Fruit fly (Drosophila melanogaster) whole organism, embryonic: Measurements from ENCODE around the gene sif.

Source experiments
- Atf-2 ChIP-seq: fragments of 200-800 bp; sonication (Bioruptor generic); optimal IDR thresholded peaks from 2 replicates; lab custom pipeline; 2016; ENCODE audit warnings: missing biosample characterization, missing genetic modification characterization
- Blimp-1 ChIP-seq: fragments of 200-800 bp; sonication (Bioruptor generic); optimal IDR thresholded peaks from 3 replicates; lab custom pipeline; 2018; ENCODE audit warnings: missing biosample characterization, missing genetic modification characterization, mild to moderate bottlenecking, moderate library complexity, missing genetic modification reagents
- CG10321 ChIP-seq: fragments of 200-800 bp; sonication (Bioruptor generic); IDR thresholded peaks from 2 replicates; pipeline ENCODE4 v1.3.6; 2022; ENCODE audit warnings: missing biosample characterization, missing genetic modification characterization
- CG11093 ChIP-seq: fragments of 200-800 bp; sonication (Bioruptor generic); IDR thresholded peaks from 3 replicates; pipeline ENCODE4 v1.3.6; 2022; ENCODE audit warnings: missing biosample characterization, missing genetic modification characterization
- CG11398 ChIP-seq: fragments of 200-800 bp; sonication (Bioruptor generic); optimal IDR thresholded peaks from 2 replicates; lab custom pipeline; 2016; ENCODE audit warnings: missing biosample characterization, missing genetic modification characterization
- CG11456 ChIP-seq: fragments of 200-800 bp; sonication (Bioruptor generic); IDR thresholded peaks from 3 replicates; pipeline ENCODE4 v1.3.6; 2022; ENCODE audit warnings: missing biosample characterization, missing genetic modification characterization
- CG12219 ChIP-seq: fragments of 200-800 bp; sonication (Bioruptor generic); optimal IDR thresholded peaks from 3 replicates; lab custom pipeline; 2018; ENCODE audit warnings: missing biosample characterization, mild to moderate bottlenecking, missing genetic modification characterization
- CG14860 ChIP-seq: fragments of 200-800 bp; sonication (Bioruptor generic); IDR thresholded peaks from 3 replicates; pipeline ENCODE4 v1.3.6; 2022; ENCODE audit warnings: missing biosample characterization, missing genetic modification characterization; ENCODE audit not compliant: partially characterized antibody
- CG1603 ChIP-seq: fragments of 200-800 bp; sonication (Bioruptor generic); optimal IDR thresholded peaks from 2 replicates; lab custom pipeline; 2019; ENCODE audit warnings: missing biosample characterization, mild to moderate bottlenecking, missing genetic modification characterization, moderate library complexity
- CG16813 ChIP-seq: fragments of 200-800 bp; sonication (Bioruptor generic); IDR thresholded peaks from 3 replicates; pipeline ENCODE4 v1.3.6; 2022; ENCODE audit warnings: missing biosample characterization, missing genetic modification characterization; ENCODE audit not compliant: partially characterized antibody
- CG17186 ChIP-seq: fragments of 200-800 bp; sonication (Bioruptor generic); optimal IDR thresholded peaks from 3 replicates; lab custom pipeline; 2017; ENCODE audit warnings: missing biosample characterization, missing genetic modification reagents, missing genetic modification characterization
- CG2120 ChIP-seq: fragments of 200-800 bp; sonication (Bioruptor generic); optimal IDR thresholded peaks from 3 replicates; lab custom pipeline; 2016; ENCODE audit warnings: missing biosample characterization, missing genetic modification characterization
- CG30403 ChIP-seq: fragments of 200-800 bp; sonication (Bioruptor generic); optimal IDR thresholded peaks from 3 replicates; lab custom pipeline; 2016; ENCODE audit warnings: missing biosample characterization, missing genetic modification characterization
- CG3163 ChIP-seq: fragments of 200-800 bp; sonication (Bioruptor generic); optimal IDR thresholded peaks from 3 replicates; lab custom pipeline; 2016; ENCODE audit warnings: missing biosample characterization, missing genetic modification characterization
- CG3847 ChIP-seq: fragments of 200-800 bp; sonication (Bioruptor generic); IDR thresholded peaks from 2 replicates; pipeline ENCODE4 v1.3.6; 2022; ENCODE audit warnings: missing biosample characterization, missing genetic modification characterization
- CG6689 ChIP-seq: fragments of 200-800 bp; sonication (Bioruptor generic); IDR thresholded peaks from 2 replicates; pipeline ENCODE4 v1.3.6; 2022; ENCODE audit warnings: missing biosample characterization, missing genetic modification characterization
- CG7556 ChIP-seq: fragments of 200-800 bp; sonication (Bioruptor generic); optimal IDR thresholded peaks from 2 replicates; lab custom pipeline; 2017; ENCODE audit warnings: missing biosample characterization, mild to moderate bottlenecking, missing genetic modification characterization
- CG8478 ChIP-seq: fragments of >200 bp; optimal IDR thresholded peaks from 2 replicates; lab custom pipeline; 2018
- CG9727 ChIP-seq: fragments of 200-800 bp; sonication (Bioruptor generic); optimal IDR thresholded peaks from 3 replicates; lab custom pipeline; 2017; ENCODE audit warnings: missing biosample characterization, mild to moderate bottlenecking, missing genetic modification characterization
- CG9932 ChIP-seq: fragments of 200-800 bp; sonication (Bioruptor generic); IDR thresholded peaks from 2 replicates; pipeline ENCODE4 v1.3.6; 2022; ENCODE audit warnings: missing biosample characterization, missing genetic modification characterization
- CoRest ChIP-seq: fragments of 200-800 bp; sonication (Bioruptor generic); optimal IDR thresholded peaks from 3 replicates; lab custom pipeline; 2018; ENCODE audit warnings: missing biosample characterization, mild to moderate bottlenecking, missing genetic modification characterization, moderate library complexity
- CrebB ChIP-seq: fragments of 200-800 bp; sonication (Bioruptor generic); optimal IDR thresholded peaks from 3 replicates; lab custom pipeline; 2018; ENCODE audit warnings: missing biosample characterization, mild to moderate bottlenecking, missing genetic modification characterization
- Doc3 ChIP-seq: fragments of 200-800 bp; sonication (Bioruptor generic); IDR thresholded peaks from 3 replicates; pipeline ENCODE4 v1.3.6; 2022; ENCODE audit warnings: missing biosample characterization, missing genetic modification characterization; ENCODE audit not compliant: partially characterized antibody
- Hey ChIP-seq: fragments of 200-800 bp; sonication (Bioruptor generic); optimal IDR thresholded peaks from 3 replicates; lab custom pipeline; 2018; ENCODE audit warnings: missing biosample characterization, mild to moderate bottlenecking, missing genetic modification characterization
- Lim3 ChIP-seq: fragments of 200-800 bp; sonication (Bioruptor generic); IDR thresholded peaks from 2 replicates; pipeline ENCODE4 v1.3.6; 2022; ENCODE audit warnings: missing biosample characterization, missing genetic modification characterization
- Meics ChIP-seq: fragments of 200-800 bp; sonication (Bioruptor generic); optimal IDR thresholded peaks from 2 replicates; lab custom pipeline; 2017; ENCODE audit warnings: missing biosample characterization, mild to moderate bottlenecking, missing genetic modification characterization
- Scr ChIP-seq: fragments of 200-800 bp; sonication (Bioruptor generic); IDR thresholded peaks from 2 replicates; pipeline ENCODE4 v1.3.6; 2022; ENCODE audit warnings: missing biosample characterization, missing genetic modification characterization; ENCODE audit not compliant: partially characterized antibody
- Sry-δ ChIP-seq: fragments of 200-800 bp; sonication (Bioruptor generic); optimal IDR thresholded peaks from 2 replicates; lab custom pipeline; 2016; ENCODE audit warnings: missing biosample characterization, missing genetic modification characterization
- Ssrp ChIP-seq: fragments of 200-800 bp; sonication (Bioruptor generic); optimal IDR thresholded peaks from 2 replicates; lab custom pipeline; 2018; ENCODE audit warnings: missing biosample characterization, mild to moderate bottlenecking, missing genetic modification characterization, moderate library complexity
- Tbp ChIP-seq: fragments of >200 bp; optimal IDR thresholded peaks from 2 replicates; lab custom pipeline; 2018; ENCODE audit warnings: missing biosample characterization, missing genetic modification characterization
- az2 ChIP-seq: fragments of 200-800 bp; sonication (Bioruptor generic); optimal IDR thresholded peaks from 3 replicates; lab custom pipeline; 2016; ENCODE audit warnings: missing biosample characterization, missing genetic modification characterization
- bowl ChIP-seq: fragments of 200-800 bp; sonication (Bioruptor generic); IDR thresholded peaks from 2 replicates; pipeline ENCODE4 v1.3.6; 2022; ENCODE audit warnings: missing biosample characterization, missing genetic modification characterization
- bsh ChIP-seq, 2 experiments: fragments of 200-800 bp; sonication (Bioruptor generic); optimal IDR thresholded peaks; 2 replicates each; lab custom pipeline; 2017 to 2018; ENCODE audit warnings: mild to moderate bottlenecking in 2 of 2, missing biosample characterization in 2 of 2, missing genetic modification characterization in 2 of 2, moderate library complexity in 1 of 2
- chm ChIP-seq: fragments of 200-800 bp; sonication (Bioruptor generic); IDR thresholded peaks from 2 replicates; pipeline ENCODE4 v1.3.6; 2022; ENCODE audit warnings: missing biosample characterization, missing genetic modification characterization
- dimm ChIP-seq: fragments of 200-800 bp; sonication (Bioruptor generic); IDR thresholded peaks from 2 replicates; pipeline ENCODE4 v1.3.6; 2022; ENCODE audit warnings: missing biosample characterization, missing genetic modification characterization
- fu2 ChIP-seq: fragments of 200-800 bp; sonication (Bioruptor generic); optimal IDR thresholded peaks from 2 replicates; lab custom pipeline; 2016; ENCODE audit warnings: missing biosample characterization, missing genetic modification characterization
- grau ChIP-seq: fragments of 200-800 bp; optimal IDR thresholded peaks from 3 replicates; lab custom pipeline; 2019; ENCODE audit warnings: missing biosample characterization, mild to moderate bottlenecking, missing genetic modification characterization, moderate library complexity
- hbn ChIP-seq: fragments of 200-800 bp; sonication (Bioruptor generic); IDR thresholded peaks from 2 replicates; pipeline ENCODE4 v1.3.6; 2022; ENCODE audit warnings: missing biosample characterization, missing genetic modification characterization; ENCODE audit not compliant: partially characterized antibody
- kay ChIP-seq: fragments of 200-800 bp; sonication (Bioruptor generic); optimal IDR thresholded peaks from 2 replicates; lab custom pipeline; 2016; ENCODE audit warnings: missing biosample characterization, missing genetic modification characterization
- nmo ChIP-seq: fragments of 200-800 bp; sonication (Bioruptor generic); optimal IDR thresholded peaks from 2 replicates; lab custom pipeline; 2018; ENCODE audit warnings: missing biosample characterization, mild to moderate bottlenecking, missing genetic modification characterization, moderate library complexity
- ranshi ChIP-seq: fragments of 200-800 bp; sonication (Bioruptor generic); IDR thresholded peaks from 2 replicates; pipeline ENCODE4 v1.3.6; 2022; ENCODE audit warnings: missing biosample characterization, missing genetic modification characterization
- sens ChIP-seq: fragments of 200-800 bp; sonication (Bioruptor generic); peaks from one replicate; lab custom pipeline; 2016; ENCODE audit warnings: missing biosample characterization, missing genetic modification characterization
- slbo ChIP-seq: fragments of 200-800 bp; sonication (Bioruptor generic); IDR thresholded peaks from 2 replicates; pipeline ENCODE4 v1.3.6; 2022; ENCODE audit warnings: missing biosample characterization, missing genetic modification characterization
- sqz ChIP-seq: fragments of 200-800 bp; sonication (Bioruptor generic); optimal IDR thresholded peaks from 3 replicates; lab custom pipeline; 2018; ENCODE audit warnings: missing biosample characterization, mild to moderate bottlenecking, missing genetic modification characterization
- tio ChIP-seq: fragments of 200-800 bp; sonication (Bioruptor generic); optimal IDR thresholded peaks from 2 replicates; lab custom pipeline; 2017; ENCODE audit warnings: missing biosample characterization, missing genetic modification characterization, inconsistent platforms
- tll ChIP-seq, 2 experiments: fragments of 200-800 bp in 1 of 2; fragments of >200 bp in 1 of 2; sonication (Bioruptor generic) in 1 of 2; optimal IDR thresholded peaks; 2 replicates each; lab custom pipeline; 2017 to 2019; ENCODE audit warnings: missing biosample characterization in 2 of 2, missing genetic modification characterization in 2 of 2, mild to moderate bottlenecking in 1 of 2, moderate library complexity in 1 of 2
- toy ChIP-seq: fragments of 200-800 bp; sonication (Bioruptor generic); IDR thresholded peaks from 2 replicates; pipeline ENCODE4 v1.3.6; 2022; ENCODE audit warnings: missing biosample characterization, missing genetic modification characterization
- trem ChIP-seq: fragments of 200-800 bp; optimal IDR thresholded peaks from 3 replicates; lab custom pipeline; 2019; ENCODE audit warnings: missing biosample characterization, mild to moderate bottlenecking, missing genetic modification characterization, moderate library complexity
- zen2 ChIP-seq: fragments of 200-800 bp; sonication (Bioruptor generic); IDR thresholded peaks from 3 replicates; pipeline ENCODE4 v1.3.6; 2022; ENCODE audit warnings: missing biosample characterization, missing genetic modification characterization; ENCODE audit not compliant: partially characterized antibody
- zfh1 ChIP-seq: fragments of 200-800 bp; sonication (Bioruptor generic); IDR thresholded peaks from 3 replicates; pipeline ENCODE4 v1.3.6; 2022; ENCODE audit warnings: missing biosample characterization, missing genetic modification characterization

The sif gene

dm6 chr3L:5630176-5630583, 27.5 kb upstream of the sif start (continued):
- TF ChIP-seq CrebB (tag; lab: Kevin White, UChicago), result no peak
- peak; percentile 26 for TF ChIP-seq grau (tag; lab: Kevin White, UChicago)
- peak; percentile 37 for TF ChIP-seq tio (GFP tag; lab: Kevin White, UChicago)
- TF ChIP-seq nmo, result peak; percentile 36
- TF ChIP-seq dimm (GFP tag; lab: Robert Waterston, UW), result no peak
- peak; percentile 63 for TF ChIP-seq CG7556 (GFP tag; lab: Kevin White, UChicago)
- TF ChIP-seq CG2120 (GFP tag; lab: Kevin White, UChicago), result peak; percentile 40
- TF ChIP-seq Doc3 (GFP tag; lab: Robert Waterston, UW), result no peak
- no peak for TF ChIP-seq bowl (GFP tag; lab: Robert Waterston, UW)
- TF ChIP-seq CG6689 (GFP tag; lab: Robert Waterston, UW), result 0 out of 2 replicates have a peak, but pooled peaks have one; percentile 12
- no peak for TF ChIP-seq hbn
- peak; percentile 4 for TF ChIP-seq trem
- TF ChIP-seq CG9727 (GFP tag; lab: Kevin White, UChicago), result peak; percentile 80
- TF ChIP-seq CG3847 (GFP tag; lab: Robert Waterston, UW), result no peak
- peak; percentile 87 for TF ChIP-seq sens (GFP tag; lab: Kevin White, UChicago)
- peak; percentile 12 for TF ChIP-seq CoRest (tag; lab: Kevin White, UChicago)
- TF ChIP-seq CG16813 (GFP tag; lab: Robert Waterston, UW), result no peak
- TF ChIP-seq toy, result no peak
- TF ChIP-seq CG1603 (tag; lab: Kevin White, UChicago), result no peak
- no peak for TF ChIP-seq CG17186 (GFP tag; lab: Kevin White, UChicago)
- TF ChIP-seq CG10321 (GFP tag; lab: Robert Waterston, UW), result no peak
- TF ChIP-seq zfh1 (GFP tag; lab: Robert Waterston, UW), result no peak
- peak; percentile 33 for TF ChIP-seq Meics (GFP tag; lab: Kevin White, UChicago)
- no peak for TF ChIP-seq CG11398 (GFP tag; lab: Kevin White, UChicago)
- TF ChIP-seq CG30403, result peak; percentile 51
- no peak for TF ChIP-seq Tbp (GFP tag; lab: Kevin White, UChicago)
- TF ChIP-seq CG9932 (GFP tag; lab: Robert Waterston, UW), result no peak; the same call in 1 of the 2 replicates
- peak in 1 of 2 experiments; percentile 4 for TF ChIP-seq bsh (GFP tag; optimal IDR thresholded peaks at IDR 0.05; lab: Kevin White, UChicago)

DNA sequence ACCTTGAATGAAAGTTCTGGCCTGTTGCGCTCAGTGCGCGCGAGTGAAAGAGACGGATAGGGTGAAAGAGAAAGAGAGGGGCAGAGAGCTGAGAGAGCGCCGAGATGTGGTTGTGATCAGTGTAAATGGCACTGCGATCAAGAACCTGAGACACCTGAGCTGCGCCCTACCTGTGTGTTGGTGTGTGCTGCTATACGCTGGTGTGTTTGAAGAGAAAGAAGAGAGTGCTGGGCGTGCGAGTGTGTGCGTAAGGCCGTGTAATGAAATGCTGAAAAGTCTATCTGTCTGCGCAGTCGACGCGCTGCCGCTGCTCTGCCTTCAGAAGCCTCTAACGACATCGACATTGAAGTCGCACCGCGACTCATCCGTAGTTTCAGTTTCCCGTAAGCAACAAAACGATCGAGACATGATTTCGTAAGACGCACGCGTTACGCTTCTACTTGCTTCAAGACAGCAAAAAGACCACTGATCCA, 27.1 kb upstream of the sif start, which contains the start of gene Blimp-1:
TSS of gene Blimp-1 (plus strand) at position 376 of the 473 bp plus-strand sequence.
- TF ChIP-seq fu2 (GFP tag; lab: Kevin White, UChicago) (no peak), CG12219 (GFP tag; lab: Kevin White, UChicago) (no peak), CG3163 (peak; percentile 86), Lim3 (GFP tag; lab: Robert Waterston, UW) (no peak), tll (GFP tag; optimal IDR thresholded peaks at IDR 0.05; lab: Kevin White, UChicago) (peak in 1 of 2 experiments; percentile 73), sqz (peak; percentile 13), CG14860 (GFP tag; lab: Robert Waterston, UW) (0 out of 3 replicates have a peak, but pooled peaks have one; percentile 30), az2 (no peak), Sry-δ (GFP tag; lab: Kevin White, UChicago) (no peak), Hey (no peak), ranshi (GFP tag; lab: Robert Waterston, UW) (no peak), kay (GFP tag; lab: Kevin White, UChicago) (no peak), slbo (GFP tag; lab: Robert Waterston, UW) (0 out of 2 replicates have a peak, but pooled peaks have one; percentile 3), zen2 (GFP tag; lab: Robert Waterston, UW) (no peak), Atf-2 (GFP tag; lab: Kevin White, UChicago) (no peak), chm (GFP tag; lab: Robert Waterston, UW) (peak; percentile 19; the same call in 1 of the 2 replicates), CG11456 (GFP tag; lab: Robert Waterston, UW) (0 out of 3 replicates have a peak, but pooled peaks have one; percentile 7), Scr (GFP tag; lab: Robert Waterston, UW) (peak; percentile 29; the same call in 1 of the 2 replicates), CG11093 (GFP tag; lab: Robert Waterston, UW) (0 out of 3 replicates have a peak, but pooled peaks have one; percentile 9), CG8478 (lab: Kevin White, UChicago) (peak; percentile 83), hbn (no peak), Blimp-1 (GFP tag; lab: Kevin White, UChicago) (peak; percentile 51), grau (tag; lab: Kevin White, UChicago) (no peak), Ssrp (tag; lab: Kevin White, UChicago) (no peak)
